Fruit fly (Drosophila melanogaster) whole organism, embryonic: ENCODE data around the gene amos.

Experiments used
- Abd-B ChIP-seq: fragments of 200-800 bp; sonication (Bioruptor generic); optimal IDR thresholded peaks from 2 replicates; lab custom pipeline; 2018; ENCODE audit warnings: missing biosample characterization, mild to moderate bottlenecking, missing genetic modification characterization, moderate library complexity
- Bdp1 ChIP-seq: fragments of 200-800 bp; sonication (Bioruptor generic); optimal IDR thresholded peaks from 3 replicates; lab custom pipeline; 2016; ENCODE audit warnings: missing biosample characterization, missing genetic modification characterization
- Bgb ChIP-seq: fragments of 200-800 bp; sonication (Bioruptor generic); IDR thresholded peaks from 2 replicates; pipeline ENCODE4 v1.3.6; 2022; ENCODE audit warnings: missing biosample characterization, missing genetic modification characterization; ENCODE audit not compliant: partially characterized antibody
- CG10267 ChIP-seq: fragments of 200-800 bp; sonication (Bioruptor generic); optimal IDR thresholded peaks from 2 replicates; lab custom pipeline; 2018; ENCODE audit warnings: missing biosample characterization, mild to moderate bottlenecking, missing genetic modification characterization, moderate library complexity
- CG10959 ChIP-seq: fragments of 200-800 bp; sonication (Bioruptor generic); IDR thresholded peaks from 2 replicates; pipeline ENCODE4 v1.3.6; 2022; ENCODE audit warnings: missing biosample characterization, missing genetic modification characterization
- CG11456 ChIP-seq: fragments of 200-800 bp; sonication (Bioruptor generic); IDR thresholded peaks from 3 replicates; pipeline ENCODE4 v1.3.6; 2022; ENCODE audit warnings: missing biosample characterization, missing genetic modification characterization
- CG12071 ChIP-seq: fragments of 200-800 bp; sonication (Bioruptor generic); optimal IDR thresholded peaks from 3 replicates; lab custom pipeline; 2018; ENCODE audit warnings: missing biosample characterization, mild to moderate bottlenecking, missing genetic modification characterization
- CG12219 ChIP-seq: fragments of 200-800 bp; sonication (Bioruptor generic); optimal IDR thresholded peaks from 3 replicates; lab custom pipeline; 2018; ENCODE audit warnings: missing biosample characterization, mild to moderate bottlenecking, missing genetic modification characterization
- CG12942 ChIP-seq: fragments of 200-800 bp; sonication (Bioruptor generic); optimal IDR thresholded peaks from 3 replicates; lab custom pipeline; 2016; ENCODE audit warnings: missing biosample characterization, missing genetic modification characterization
- CG15601 ChIP-seq: fragments of 200-800 bp; sonication (Bioruptor generic); optimal IDR thresholded peaks from 3 replicates; lab custom pipeline; 2019; ENCODE audit warnings: missing biosample characterization, mild to moderate bottlenecking, missing genetic modification characterization, moderate library complexity
- CG16815 ChIP-seq: fragments of 200-800 bp; sonication (Bioruptor generic); optimal IDR thresholded peaks from 3 replicates; lab custom pipeline; 2017; ENCODE audit warnings: missing biosample characterization, mild to moderate bottlenecking, missing genetic modification characterization
- CG18476 ChIP-seq: fragments of 200-800 bp; sonication (Bioruptor generic); optimal IDR thresholded peaks from 2 replicates; lab custom pipeline; 2016; ENCODE audit warnings: missing biosample characterization, mild to moderate bottlenecking, missing genetic modification characterization
- CG30403 ChIP-seq: fragments of 200-800 bp; sonication (Bioruptor generic); optimal IDR thresholded peaks from 3 replicates; lab custom pipeline; 2016; ENCODE audit warnings: missing biosample characterization, missing genetic modification characterization
- CG31388 ChIP-seq: fragments of 200-800 bp; sonication (Bioruptor generic); optimal IDR thresholded peaks from 2 replicates; lab custom pipeline; 2016; ENCODE audit warnings: missing biosample characterization, missing genetic modification characterization
- CG3163 ChIP-seq: fragments of 200-800 bp; sonication (Bioruptor generic); optimal IDR thresholded peaks from 3 replicates; lab custom pipeline; 2016; ENCODE audit warnings: missing biosample characterization, missing genetic modification characterization
- CG32767 ChIP-seq: fragments of 200-800 bp; sonication (Bioruptor generic); IDR thresholded peaks from 2 replicates; pipeline ENCODE4 v1.3.6; 2022; ENCODE audit warnings: missing biosample characterization, missing genetic modification characterization
- CG33557 ChIP-seq: fragments of 200-800 bp; sonication (Bioruptor generic); optimal IDR thresholded peaks from 2 replicates; lab custom pipeline; 2019; ENCODE audit warnings: missing biosample characterization, mild to moderate bottlenecking, missing genetic modification characterization, moderate library complexity
- CG3838 ChIP-seq: fragments of 200-800 bp; sonication (Bioruptor generic); optimal IDR thresholded peaks from 3 replicates; lab custom pipeline; 2016; ENCODE audit warnings: missing biosample characterization, missing genetic modification characterization
- CG42726 ChIP-seq: fragments of 200-800 bp; sonication (Bioruptor generic); IDR thresholded peaks from 2 replicates; pipeline ENCODE4 v1.3.6; 2022; ENCODE audit warnings: missing biosample characterization, missing genetic modification characterization; ENCODE audit not compliant: partially characterized antibody
- CG4617 ChIP-seq: fragments of 200-800 bp; sonication (Bioruptor generic); optimal IDR thresholded peaks from 3 replicates; lab custom pipeline; 2016; ENCODE audit warnings: missing biosample characterization, missing genetic modification characterization, borderline replicate concordance
- CG4820 ChIP-seq: fragments of 200-800 bp; sonication (Bioruptor generic); optimal IDR thresholded peaks from 3 replicates; lab custom pipeline; 2016; ENCODE audit warnings: missing biosample characterization, missing genetic modification characterization
- CG6272 ChIP-seq: fragments of 200-800 bp; sonication (Bioruptor generic); IDR thresholded peaks from 2 replicates; pipeline ENCODE4 v1.3.6; 2022; ENCODE audit warnings: missing biosample characterization, missing genetic modification characterization
- CG7745 ChIP-seq: fragments of 200-800 bp; sonication (Bioruptor generic); optimal IDR thresholded peaks from 2 replicates; lab custom pipeline; 2018; ENCODE audit warnings: missing biosample characterization, mild to moderate bottlenecking, missing genetic modification characterization, moderate library complexity
- CG9932 ChIP-seq: fragments of 200-800 bp; sonication (Bioruptor generic); IDR thresholded peaks from 2 replicates; pipeline ENCODE4 v1.3.6; 2022; ENCODE audit warnings: missing biosample characterization, missing genetic modification characterization
- CrebB ChIP-seq: fragments of 200-800 bp; sonication (Bioruptor generic); optimal IDR thresholded peaks from 3 replicates; lab custom pipeline; 2018; ENCODE audit warnings: missing biosample characterization, mild to moderate bottlenecking, missing genetic modification characterization
- Dek ChIP-seq: fragments of 200-800 bp; sonication (Bioruptor generic); optimal IDR thresholded peaks from 3 replicates; lab custom pipeline; 2019; ENCODE audit warnings: missing biosample characterization, mild to moderate bottlenecking, missing genetic modification characterization, moderate library complexity
- Doc3 ChIP-seq: fragments of 200-800 bp; sonication (Bioruptor generic); IDR thresholded peaks from 3 replicates; pipeline ENCODE4 v1.3.6; 2022; ENCODE audit warnings: missing biosample characterization, missing genetic modification characterization; ENCODE audit not compliant: partially characterized antibody
- Hmx ChIP-seq: fragments of 200-800 bp; sonication (Bioruptor generic); optimal IDR thresholded peaks from 2 replicates; lab custom pipeline; 2016; ENCODE audit warnings: missing biosample characterization, missing genetic modification characterization
- Lhr ChIP-seq: fragments of 200-800 bp; sonication (Bioruptor generic); optimal IDR thresholded peaks from 3 replicates; lab custom pipeline; 2017; ENCODE audit warnings: mild to moderate bottlenecking, missing biosample characterization, missing genetic modification reagents, missing genetic modification characterization
- Max ChIP-seq: fragments of 200-800 bp; sonication (Bioruptor generic); optimal IDR thresholded peaks from 2 replicates; lab custom pipeline; 2016; ENCODE audit warnings: missing biosample characterization, mild to moderate bottlenecking, missing genetic modification characterization
- Neu2 ChIP-seq: fragments of 200-800 bp; sonication (Bioruptor generic); optimal IDR thresholded peaks from 3 replicates; lab custom pipeline; 2016; ENCODE audit warnings: missing biosample characterization, missing genetic modification characterization, borderline replicate concordance
- Nf-YA ChIP-seq: fragments of 200-800 bp; sonication (Bioruptor generic); IDR thresholded peaks from 2 replicates; pipeline ENCODE4 v1.3.6; 2022; ENCODE audit warnings: missing biosample characterization, missing genetic modification characterization
- Pdp1 ChIP-seq, 2 experiments: fragments of 200-800 bp; sonication (Bioruptor generic); optimal IDR thresholded peaks; 3 replicates each; lab custom pipeline; 2016; ENCODE audit warnings: missing biosample characterization in 2 of 2, missing genetic modification characterization in 2 of 2, mild to moderate bottlenecking in 1 of 2, moderate library complexity in 1 of 2
- ab ChIP-seq: fragments of 200-800 bp; sonication (Bioruptor generic); optimal IDR thresholded peaks from 2 replicates; lab custom pipeline; 2016; ENCODE audit warnings: missing biosample characterization, missing genetic modification characterization
- abd-A ChIP-seq: fragments of 200-800 bp; sonication (Bioruptor generic); optimal IDR thresholded peaks from 3 replicates; lab custom pipeline; 2019; ENCODE audit warnings: missing biosample characterization, mild to moderate bottlenecking, missing genetic modification characterization, moderate library complexity
- al ChIP-seq: fragments of 200-800 bp; sonication (Bioruptor generic); IDR thresholded peaks from 2 replicates; pipeline ENCODE4 v1.3.6; 2022; ENCODE audit warnings: missing biosample characterization, missing genetic modification characterization
- croc ChIP-seq: fragments of 200-800 bp; sonication (Bioruptor generic); conservative IDR thresholded peaks from 3 replicates; pipeline ENCODE4 v1.3.6; 2022; ENCODE audit warnings: missing biosample characterization, missing genetic modification characterization
- cwo ChIP-seq: fragments of 200-800 bp; sonication (Bioruptor generic); optimal IDR thresholded peaks from 3 replicates; lab custom pipeline; 2017; ENCODE audit warnings: missing biosample characterization, missing genetic modification characterization, mild to moderate bottlenecking, moderate library complexity, missing genetic modification reagents
- dan ChIP-seq: fragments of 200-800 bp; sonication (Bioruptor generic); IDR thresholded peaks from 2 replicates; pipeline ENCODE4 v1.3.6; 2022; ENCODE audit warnings: missing biosample characterization, missing genetic modification characterization
- dmrt11E ChIP-seq: fragments of 200-800 bp; sonication (Bioruptor generic); optimal IDR thresholded peaks from 3 replicates; lab custom pipeline; 2018; ENCODE audit warnings: missing biosample characterization, mild to moderate bottlenecking, missing genetic modification characterization, moderate library complexity
- dpn ChIP-seq, 2 experiments: fragments of 200-800 bp; sonication (Bioruptor generic); optimal IDR thresholded peaks; 3 replicates each; lab custom pipeline; 2016; ENCODE audit warnings: missing biosample characterization in 2 of 2, missing genetic modification characterization in 2 of 2
- h ChIP-seq: fragments of >200 bp; optimal IDR thresholded peaks from 2 replicates; lab custom pipeline; 2017
- insv ChIP-seq, 2 experiments: fragments of 200-800 bp; sonication (Bioruptor generic); optimal IDR thresholded peaks; 3 replicates each; lab custom pipeline; 2016 to 2018; ENCODE audit warnings: missing biosample characterization in 2 of 2, missing genetic modification characterization in 2 of 2
- lmd ChIP-seq: fragments of 200-800 bp; sonication (Bioruptor generic); IDR thresholded peaks from 2 replicates; pipeline ENCODE4 v1.3.6; 2022; ENCODE audit warnings: missing biosample characterization, missing genetic modification characterization
- maf-S ChIP-seq: fragments of 200-800 bp; sonication (Bioruptor generic); optimal IDR thresholded peaks from 2 replicates; lab custom pipeline; 2016; ENCODE audit warnings: missing biosample characterization, missing genetic modification characterization
- pita ChIP-seq: fragments of 200-800 bp; sonication (Bioruptor generic); optimal IDR thresholded peaks from 2 replicates; lab custom pipeline; 2017; ENCODE audit warnings: missing biosample characterization, mild to moderate bottlenecking, missing genetic modification characterization
- sim ChIP-seq: fragments of 200-800 bp; sonication (Bioruptor generic); IDR thresholded peaks from 2 replicates; pipeline ENCODE4 v1.3.6; 2022; ENCODE audit warnings: missing biosample characterization, missing genetic modification characterization
- wdn ChIP-seq: fragments of 200-800 bp; sonication (Bioruptor generic); IDR thresholded peaks from 2 replicates; pipeline ENCODE4 v1.3.6; 2022; ENCODE audit warnings: missing biosample characterization, missing genetic modification characterization
- wek ChIP-seq: fragments of 200-800 bp; sonication (Bioruptor generic); optimal IDR thresholded peaks from 3 replicates; lab custom pipeline; 2018; ENCODE audit warnings: missing biosample characterization, mild to moderate bottlenecking, missing genetic modification characterization, moderate library complexity

amos gene

DNA sequence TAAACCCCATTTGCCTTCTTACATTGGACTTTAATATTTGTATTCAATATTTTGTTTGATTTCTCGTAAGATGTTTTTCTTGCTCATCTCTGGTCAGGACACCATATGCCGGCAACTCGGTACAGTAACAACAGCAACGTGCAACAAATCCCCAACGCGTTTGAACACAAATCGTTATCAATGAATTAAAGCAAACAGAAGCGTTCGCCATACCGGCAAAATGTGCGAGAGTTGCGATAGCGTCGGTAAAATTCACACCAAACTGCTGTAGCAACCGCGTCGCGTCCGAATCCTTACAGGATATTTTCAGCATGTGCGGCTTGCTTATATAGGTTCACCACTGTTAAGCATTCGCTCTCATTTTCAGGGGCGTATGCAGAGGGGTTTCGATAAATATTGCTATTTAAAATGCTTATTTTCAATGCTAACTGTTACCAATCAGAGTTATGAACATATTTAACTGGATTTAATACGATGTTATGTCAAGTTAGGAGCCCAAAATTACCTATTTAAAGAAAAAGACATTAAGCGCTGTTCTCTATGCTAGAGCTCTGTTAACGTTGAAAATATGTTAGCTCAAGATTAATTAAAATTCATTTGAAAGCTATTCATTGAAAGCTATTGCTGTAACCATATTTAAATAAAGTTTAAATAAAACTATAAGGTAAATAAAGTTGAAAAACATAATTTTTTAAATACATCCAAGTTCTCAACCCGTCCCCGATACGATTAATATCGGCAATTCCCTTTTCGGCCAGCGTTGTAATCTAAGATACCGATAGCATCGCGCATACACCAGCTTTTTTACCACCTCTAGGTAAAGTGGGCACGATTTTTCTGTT lies 6.4 kb downstream of the amos start, which contains the start of the genes Pde11 and CG15160 (continued):
- no peak for TF ChIP-seq dmrt11E
- no peak for TF ChIP-seq CG18476 (GFP tag; lab: Kevin White, UChicago)
- no peak for TF ChIP-seq dan (GFP tag; lab: Robert Waterston, UW)
- TF ChIP-seq CG12071, result no peak
- no peak for TF ChIP-seq Neu2
- peak; percentile 95 for TF ChIP-seq CG4617 (GFP tag; lab: Kevin White, UChicago)
- no peak for TF ChIP-seq al (GFP tag; lab: Robert Waterston, UW)
- TF ChIP-seq pita, result peak; percentile 67
- no peak for TF ChIP-seq sim (GFP tag; lab: Robert Waterston, UW)
- no peak for TF ChIP-seq abd-A (tag; lab: Kevin White, UChicago)
- TF ChIP-seq CG32767 (GFP tag; lab: Robert Waterston, UW), result no peak
- no peak for TF ChIP-seq Bdp1 (GFP tag; lab: Kevin White, UChicago)
- peak; percentile 35 for TF ChIP-seq CG15601 (tag; lab: Kevin White, UChicago)
- peak; percentile 7 for TF ChIP-seq maf-S (GFP tag; lab: Kevin White, UChicago)
- TF ChIP-seq CG7745, result no peak
- TF ChIP-seq CG16815 (GFP tag; lab: Kevin White, UChicago), result no peak
- no peak for TF ChIP-seq CG12219
- TF ChIP-seq dpn (GFP tag; optimal IDR thresholded peaks at IDR 0.05; lab: Kevin White, UChicago), result peak; percentile 7 to 10
- no peak for TF ChIP-seq h (lab: Kevin White, UChicago)
- TF ChIP-seq wdn, result no peak
- no peak; the same call in 1 of the 2 replicates for TF ChIP-seq CG9932 (GFP tag; lab: Robert Waterston, UW)
- peak; percentile 39 for TF ChIP-seq Dek (tag; lab: Kevin White, UChicago)
- TF ChIP-seq Doc3, result peak; percentile 95
- TF ChIP-seq CG30403 (GFP tag; lab: Kevin White, UChicago), result peak; percentile 40
- no peak for TF ChIP-seq croc (GFP tag; lab: Robert Waterston, UW)
- TF ChIP-seq CG33557 (GFP tag; lab: Kevin White, UChicago), result peak; percentile 20
- no peak for TF ChIP-seq Nf-YA (GFP tag; lab: Robert Waterston, UW)
- TF ChIP-seq CG11456, result peak; percentile 73; the same call in 2 of the 3 replicates
- peak; percentile 82 for TF ChIP-seq CG6272 (GFP tag; lab: Robert Waterston, UW)
- TF ChIP-seq CG3163, result peak; percentile 9
- peak; percentile 99 for TF ChIP-seq CG42726
- no peak for TF ChIP-seq cwo
- TF ChIP-seq Abd-B (GFP tag; lab: Kevin White, UChicago), result peak; percentile 34
- TF ChIP-seq CG10267 (tag; lab: Kevin White, UChicago), result no peak
- TF ChIP-seq wek, result no peak
- TF ChIP-seq Max, result peak; percentile 13
- peak in 1 of 2 experiments; percentile 49 for TF ChIP-seq insv (GFP tag; optimal IDR thresholded peaks at IDR 0.05; lab: Kevin White, UChicago)
- TF ChIP-seq lmd (GFP tag; lab: Robert Waterston, UW), result peak; percentile 22; the same call in 1 of the 2 replicates
- TF ChIP-seq CG3838 (GFP tag; lab: Kevin White, UChicago), result no peak
- TF ChIP-seq CG31388 (GFP tag; lab: Kevin White, UChicago), result no peak
- no peak for TF ChIP-seq Hmx
- TF ChIP-seq CrebB, result no peak
- TF ChIP-seq Pdp1 (GFP tag; optimal IDR thresholded peaks at IDR 0.05; lab: Kevin White, UChicago), result no peak
- TF ChIP-seq CG4820 (GFP tag; lab: Kevin White, UChicago), result no peak
- peak; percentile 20 for TF ChIP-seq ab (GFP tag; lab: Kevin White, UChicago)
- peak; percentile 19 for TF ChIP-seq CG12942 (GFP tag; lab: Kevin White, UChicago)
- peak; percentile 78 for TF ChIP-seq Lhr (GFP tag; lab: Kevin White, UChicago)
- TF ChIP-seq Bgb (GFP tag; lab: Robert Waterston, UW), result peak; percentile 100
- no peak for TF ChIP-seq CG10959 (GFP tag; lab: Robert Waterston, UW)
